Fruit fly (Drosophila melanogaster) whole organism, pupa: ENCODE measurements around the gene CG43075.

Experiments used
- CG10348 ChIP-seq: fragments of 200-800 bp; sonication (Bioruptor generic); IDR thresholded peaks from 2 replicates; pipeline ENCODE4 v1.3.6; 2022; ENCODE audit warnings: missing biosample characterization, missing genetic modification characterization
- CG12605 ChIP-seq: fragments of 200-800 bp; sonication (Bioruptor generic); IDR thresholded peaks from 2 replicates; pipeline ENCODE4 v1.3.6; 2022; ENCODE audit warnings: missing biosample characterization, missing genetic modification characterization
- CG14655 ChIP-seq: fragments of 200-800 bp; sonication (Bioruptor generic); optimal IDR thresholded peaks from 3 replicates; lab custom pipeline; 2017; ENCODE audit warnings: mild to moderate bottlenecking, missing biosample characterization, missing genetic modification reagents, missing genetic modification characterization
- CG4496 ChIP-seq: fragments of 200-800 bp; sonication (Bioruptor generic); IDR thresholded peaks from 3 replicates; pipeline ENCODE4 v1.3.6; 2022; ENCODE audit warnings: missing biosample characterization, missing genetic modification characterization
- CG8301 ChIP-seq: fragments of 200-800 bp; sonication (Bioruptor generic); optimal IDR thresholded peaks from 2 replicates; lab custom pipeline; 2018; ENCODE audit warnings: missing biosample characterization, mild to moderate bottlenecking, missing genetic modification characterization
- CG9948 ChIP-seq: fragments of 200-800 bp; sonication (Bioruptor generic); optimal IDR thresholded peaks from 2 replicates; lab custom pipeline; 2018; ENCODE audit warnings: missing biosample characterization, mild to moderate bottlenecking, missing genetic modification characterization, moderate library complexity
- D1 ChIP-seq: fragments of 200-800 bp; sonication (Bioruptor generic); optimal IDR thresholded peaks from 2 replicates; lab custom pipeline; 2018; ENCODE audit warnings: missing biosample characterization, mild to moderate bottlenecking, missing genetic modification characterization, moderate library complexity
- EcR ChIP-seq: fragments of 200-800 bp; sonication (Bioruptor generic); optimal IDR thresholded peaks from 3 replicates; lab custom pipeline; 2019; ENCODE audit warnings: missing biosample characterization, missing genetic modification characterization, mild to moderate bottlenecking, moderate library complexity, missing genetic modification reagents
- Ets98B ChIP-seq: fragments of 200-800 bp; sonication (Bioruptor generic); IDR thresholded peaks from 2 replicates; pipeline ENCODE4 v1.3.6; 2022; ENCODE audit warnings: missing biosample characterization, missing genetic modification characterization
- Pif1A ChIP-seq: fragments of 200-800 bp; sonication (Bioruptor generic); optimal IDR thresholded peaks from 3 replicates; lab custom pipeline; 2016; ENCODE audit warnings: missing biosample characterization, missing genetic modification characterization
- Pif1B ChIP-seq: fragments of 200-800 bp; sonication (Bioruptor generic); optimal IDR thresholded peaks from 3 replicates; lab custom pipeline; 2016; ENCODE audit warnings: missing biosample characterization, missing genetic modification characterization
- Snoo ChIP-seq: fragments of 200-800 bp; sonication (Bioruptor generic); optimal IDR thresholded peaks from 3 replicates; lab custom pipeline; 2017; ENCODE audit warnings: missing biosample characterization, mild to moderate bottlenecking, missing genetic modification characterization, inconsistent platforms
- fd96Ca ChIP-seq: fragments of 200-800 bp; sonication (Bioruptor generic); IDR thresholded peaks from 3 replicates; pipeline ENCODE4 v1.3.6; 2022; ENCODE audit warnings: missing biosample characterization, missing genetic modification characterization
- rn ChIP-seq: fragments of 200-800 bp; sonication (Bioruptor generic); IDR thresholded peaks from 2 replicates; pipeline ENCODE4 v1.3.6; 2022; ENCODE audit warnings: missing biosample characterization, missing genetic modification characterization

- no peak for TF ChIP-seq CG4496 (GFP tag; lab: Robert Waterston, UW)
- TF ChIP-seq rn (GFP tag; lab: Robert Waterston, UW), result no peak
- TF ChIP-seq CG12605 (GFP tag; lab: Robert Waterston, UW), result no peak
- TF ChIP-seq D1 (tag; lab: Kevin White, UChicago), result no peak
- TF ChIP-seq CG9948, result no peak
- TF ChIP-seq Pif1B (GFP tag; lab: Kevin White, UChicago), result no peak
- no peak for TF ChIP-seq Snoo (tag; lab: Kevin White, UChicago)
- no peak for TF ChIP-seq EcR (GFP tag; lab: Kevin White, UChicago)
- no peak for TF ChIP-seq CG8301 (tag; lab: Kevin White, UChicago)
- peak; percentile 2 for TF ChIP-seq CG14655 (GFP tag; lab: Kevin White, UChicago)
- TF ChIP-seq Ets98B (GFP tag; lab: Robert Waterston, UW), result no peak
- TF ChIP-seq CG10348 (GFP tag; lab: Robert Waterston, UW), result no peak
- TF ChIP-seq Pif1A (GFP tag; lab: Kevin White, UChicago), result no peak
- TF ChIP-seq fd96Ca, result 0 out of 3 replicates have a peak, but pooled peaks have one; percentile 32
Observed at dm6 chrX:15216048-15216447, 4.9 kb downstream of the CG43075 start.
